Fruit fly (Drosophila melanogaster): Measurements from ENCODE around the gene jdp.

The jdp gene

dm6 chr3R:30514255-30514827 lies 12.5 kb downstream of the jdp start, which contains the start of the genes CG31524 and CG9698:
Gene CG31524 (minus strand): TSS chr3R:30514355.
Gene CG9698 (plus strand): TSS chr3R:30514777.
- TF ChIP-seq Dfd (GFP tag; optimal IDR thresholded peaks at IDR 0.05) (no peak), jim (GFP tag; optimal IDR thresholded peaks at IDR 0.05) (no peak), br (GFP tag; optimal IDR thresholded peaks at IDR 0.05) (no peak), fru (GFP tag; optimal IDR thresholded peaks at IDR 0.05) (no peak), Abd-B (GFP tag; optimal IDR thresholded peaks at IDR 0.05) (no peak), brk (GFP tag; optimal IDR thresholded peaks at IDR 0.05) (no peak), tai (GFP tag; optimal IDR thresholded peaks at IDR 0.05) (no peak), GATAd (GFP tag; optimal IDR thresholded peaks at IDR 0.05) (no peak), h (GFP tag; optimal IDR thresholded peaks at IDR 0.05) (no peak), Jra (GFP tag; optimal IDR thresholded peaks at IDR 0.05) (no peak), CG32264 (GFP tag; optimal IDR thresholded peaks at IDR 0.05) (no peak), psq (GFP tag; optimal IDR thresholded peaks at IDR 0.05) (no peak), woc (GFP tag; optimal IDR thresholded peaks at IDR 0.05) (no peak), Hr83 (GFP tag; optimal IDR thresholded peaks at IDR 0.05; ENCODE audit: poor library complexity, severe bottlenecking) (no peak), HLH106 (tag; optimal IDR thresholded peaks at IDR 0.05) (no peak)

- TF ChIP-seq pan (optimal IDR thresholded peaks at IDR 0.05) (no peak), N (GFP tag; optimal IDR thresholded peaks at IDR 0.05) (no peak), CG32264 (GFP tag; optimal IDR thresholded peaks at IDR 0.05) (no peak), Dif (GFP tag; optimal IDR thresholded peaks at IDR 0.05; ENCODE audit: partially characterized antibody) (no peak), ey (GFP tag; optimal IDR thresholded peaks at IDR 0.05) (no peak), sv (GFP tag; optimal IDR thresholded peaks at IDR 0.05) (no peak), brk (GFP tag; optimal IDR thresholded peaks at IDR 0.05) (no peak), Sp1 (GFP tag; optimal IDR thresholded peaks at IDR 0.05) (no peak), usp (GFP tag; optimal IDR thresholded peaks at IDR 0.05) (no peak), dsf (GFP tag; optimal IDR thresholded peaks at IDR 0.05; ENCODE audit: borderline replicate concordance) (no peak), rgr (GFP tag; optimal IDR thresholded peaks at IDR 0.05) (no peak), CG9705 (GFP tag; optimal IDR thresholded peaks at IDR 0.05) (no peak), Dfd (GFP tag; optimal IDR thresholded peaks at IDR 0.05) (no peak)
These were observed 14.7 kb downstream of the jdp start, which contains the start of gene PH4alphaNE2 for dm6 chr3R:30512114-30512513. Gene PH4alphaNE2 (minus strand): TSS chr3R:30512214.

dm6 chr3R:30507723-30508122 lies 19.1 kb downstream of the jdp start, which contains the start of gene CG34041:
Gene CG34041 (plus strand): TSS chr3R:30508023.
- TF ChIP-seq Dfd (GFP tag; optimal IDR thresholded peaks at IDR 0.05) (no peak), jim (GFP tag; optimal IDR thresholded peaks at IDR 0.05) (no peak), fru (GFP tag; optimal IDR thresholded peaks at IDR 0.05) (no peak), sage (GFP tag; optimal IDR thresholded peaks at IDR 0.05) (no peak), foxo (GFP tag; optimal IDR thresholded peaks at IDR 0.05) (no peak), brk (GFP tag; optimal IDR thresholded peaks at IDR 0.05) (no peak)

dm6 chr3R:30505561-30506037 lies 21.2 kb downstream of the jdp start, which contains the start of the genes PH4alphaSG1 and CG15539:
Gene PH4alphaSG1 (minus strand): TSS chr3R:30505661.
Gene CG15539 (plus strand): TSS chr3R:30505987.
- TF ChIP-seq Hnf4 (GFP tag; optimal IDR thresholded peaks at IDR 0.05), result no peak
- TF ChIP-seq woc (GFP tag; optimal IDR thresholded peaks at IDR 0.05), result no peak
- TF ChIP-seq fru (GFP tag; optimal IDR thresholded peaks at IDR 0.05), result no peak
- no peak for TF ChIP-seq rgr (GFP tag; optimal IDR thresholded peaks at IDR 0.05)
- TF ChIP-seq pan (optimal IDR thresholded peaks at IDR 0.05), result no peak
- TF ChIP-seq dsf (GFP tag; optimal IDR thresholded peaks at IDR 0.05; ENCODE audit: borderline replicate concordance), result no peak
- no peak for TF ChIP-seq foxo (GFP tag; optimal IDR thresholded peaks at IDR 0.05)
- no peak for TF ChIP-seq Mio (GFP tag; optimal IDR thresholded peaks at IDR 0.05)
- no peak for TF ChIP-seq CG32264 (GFP tag; optimal IDR thresholded peaks at IDR 0.05)
- no peak for TF ChIP-seq Vsx2 (GFP tag; optimal IDR thresholded peaks at IDR 0.05; ENCODE audit: partially characterized antibody)

dm6 chr3R:30503406-30503805 lies 23.4 kb downstream of the jdp start, which contains the start of gene CG31371:
Gene CG31371 (minus strand): TSS chr3R:30503506.
- TF ChIP-seq Myc (optimal IDR thresholded peaks at IDR 0.05) (no peak), Rel (GFP tag; optimal IDR thresholded peaks at IDR 0.05) (no peak), Rel (tag; optimal IDR thresholded peaks at IDR 0.05) (no peak), tai (GFP tag; optimal IDR thresholded peaks at IDR 0.05) (no peak), Vsx2 (GFP tag; optimal IDR thresholded peaks at IDR 0.05; ENCODE audit: partially characterized antibody) (no peak)
